Fruit fly (Drosophila melanogaster) whole organism, embryonic: Measurements from ENCODE around the gene Coq5.

ENCODE experiments used
- Awh ChIP-seq: fragments of 200-800 bp; sonication (Bioruptor generic); IDR thresholded peaks from 2 replicates; pipeline ENCODE4, ENCODE4 v1.3.6; 2022; ENCODE audit warnings: missing biosample characterization, missing genetic modification characterization
- B-H2 ChIP-seq: fragments of 200-800 bp; sonication (Bioruptor generic); optimal IDR thresholded peaks from 2 replicates; lab custom pipeline; 2018; ENCODE audit warnings: missing biosample characterization, mild to moderate bottlenecking, missing genetic modification characterization
- Bgb ChIP-seq: fragments of 200-800 bp; sonication (Bioruptor generic); IDR thresholded peaks from 2 replicates; pipeline ENCODE4 v1.3.6; 2022; ENCODE audit warnings: missing biosample characterization, missing genetic modification characterization; ENCODE audit not compliant: partially characterized antibody
- BtbVII ChIP-seq: fragments of 200-800 bp; sonication (Bioruptor generic); optimal IDR thresholded peaks from 3 replicates; lab custom pipeline; 2017; ENCODE audit warnings: missing biosample characterization, mild to moderate bottlenecking, missing genetic modification characterization
- CG1024 ChIP-seq: fragments of 200-800 bp; sonication (Bioruptor generic); IDR thresholded peaks from 2 replicates; pipeline ENCODE4 v1.3.6; 2022; ENCODE audit warnings: missing biosample characterization, missing genetic modification characterization
- CG10267 ChIP-seq: fragments of 200-800 bp; sonication (Bioruptor generic); optimal IDR thresholded peaks from 2 replicates; lab custom pipeline; 2018; ENCODE audit warnings: missing biosample characterization, mild to moderate bottlenecking, missing genetic modification characterization, moderate library complexity
- CG10321 ChIP-seq: fragments of 200-800 bp; sonication (Bioruptor generic); IDR thresholded peaks from 2 replicates; pipeline ENCODE4 v1.3.6; 2022; ENCODE audit warnings: missing biosample characterization, missing genetic modification characterization
- CG11085 ChIP-seq: fragments of 200-800 bp; sonication (Bioruptor generic); IDR thresholded peaks from 2 replicates; pipeline ENCODE4 v1.3.6; 2022; ENCODE audit warnings: missing biosample characterization, missing genetic modification characterization
- CG11504 ChIP-seq: fragments of 200-800 bp; sonication (Bioruptor generic); optimal IDR thresholded peaks from 3 replicates; lab custom pipeline; 2019; ENCODE audit warnings: missing biosample characterization, mild to moderate bottlenecking, missing genetic modification characterization, moderate library complexity
- CG13123 ChIP-seq: fragments of 200-800 bp; sonication (Bioruptor generic); optimal IDR thresholded peaks from 2 replicates; lab custom pipeline; 2016; ENCODE audit warnings: missing biosample characterization, missing genetic modification characterization
- CG13775 ChIP-seq: fragments of 200-800 bp; sonication (Bioruptor generic); optimal IDR thresholded peaks from 3 replicates; lab custom pipeline; 2017; ENCODE audit warnings: missing biosample characterization, mild to moderate bottlenecking, missing genetic modification characterization
- CG14441 ChIP-seq: fragments of 200-800 bp; sonication (Bioruptor generic); IDR thresholded peaks from 2 replicates; pipeline ENCODE4 v1.3.6; 2022; ENCODE audit warnings: missing biosample characterization, missing genetic modification characterization
- CG14710 ChIP-seq: fragments of 200-800 bp; sonication (Bioruptor generic); optimal IDR thresholded peaks from 3 replicates; lab custom pipeline; 2019; ENCODE audit warnings: missing biosample characterization, mild to moderate bottlenecking, missing genetic modification characterization, moderate library complexity
- CG17328 ChIP-seq: fragments of 200-800 bp; sonication (Bioruptor generic); IDR thresholded peaks from 2 replicates; pipeline ENCODE4 v1.3.6; 2022; ENCODE audit warnings: missing biosample characterization, missing genetic modification characterization
- CG18011 ChIP-seq: fragments of 200-800 bp; sonication (Bioruptor generic); optimal IDR thresholded peaks from 2 replicates; lab custom pipeline; 2017; ENCODE audit warnings: missing biosample characterization, missing genetic modification characterization, mild to moderate bottlenecking, moderate library complexity, missing genotype
- CG18599 ChIP-seq: fragments of 200-800 bp; sonication (Bioruptor generic); optimal IDR thresholded peaks from 3 replicates; lab custom pipeline; 2017; ENCODE audit warnings: missing biosample characterization, missing genetic modification characterization, mild to moderate bottlenecking, moderate library complexity, missing genetic modification reagents
- CG30020 ChIP-seq: fragments of 200-800 bp; optimal IDR thresholded peaks from 2 replicates; lab custom pipeline; 2019; ENCODE audit warnings: missing biosample characterization, mild to moderate bottlenecking, missing genetic modification characterization, moderate library complexity
- CG3726 ChIP-seq: fragments of 200-800 bp; sonication (Bioruptor generic); IDR thresholded peaks from 3 replicates; pipeline ENCODE4, ENCODE4 v1.3.6; 2022; ENCODE audit warnings: missing biosample characterization, missing genetic modification characterization
- CG6683 ChIP-seq: fragments of 200-800 bp; sonication (Bioruptor generic); optimal IDR thresholded peaks from 2 replicates; lab custom pipeline; 2017; ENCODE audit warnings: missing biosample characterization, mild to moderate bottlenecking, missing genetic modification characterization, missing genetic modification reagents
- CG6689 ChIP-seq: fragments of 200-800 bp; sonication (Bioruptor generic); IDR thresholded peaks from 2 replicates; pipeline ENCODE4 v1.3.6; 2022; ENCODE audit warnings: missing biosample characterization, missing genetic modification characterization
- CG6813 ChIP-seq: fragments of 200-800 bp; sonication (Bioruptor generic); optimal IDR thresholded peaks from 2 replicates; lab custom pipeline; 2017; ENCODE audit warnings: missing biosample characterization, missing genetic modification characterization, mild to moderate bottlenecking, moderate library complexity, missing genetic modification reagents
- CG7839 ChIP-seq: fragments of 200-800 bp; sonication (Bioruptor generic); optimal IDR thresholded peaks from 3 replicates; lab custom pipeline; 2018; ENCODE audit warnings: missing biosample characterization, mild to moderate bottlenecking, missing genetic modification characterization, moderate library complexity
- CG8290 ChIP-seq, 3 experiments: fragments of 200-800 bp; sonication (Bioruptor generic); optimal IDR thresholded peaks; 2 replicates each; lab custom pipeline; 2016 to 2019; ENCODE audit warnings: missing biosample characterization in 3 of 3, missing genetic modification characterization in 3 of 3, mild to moderate bottlenecking in 2 of 3, moderate library complexity in 1 of 3
- Doc3 ChIP-seq: fragments of 200-800 bp; sonication (Bioruptor generic); IDR thresholded peaks from 3 replicates; pipeline ENCODE4 v1.3.6; 2022; ENCODE audit warnings: missing biosample characterization, missing genetic modification characterization; ENCODE audit not compliant: partially characterized antibody
- Fer3 ChIP-seq: fragments of 200-800 bp; sonication (Bioruptor generic); optimal IDR thresholded peaks from 2 replicates; lab custom pipeline; 2018; ENCODE audit warnings: missing biosample characterization, mild to moderate bottlenecking, missing genetic modification characterization, moderate library complexity
- HLH3B ChIP-seq: fragments of 200-800 bp; sonication (Bioruptor generic); IDR thresholded peaks from 2 replicates; pipeline ENCODE4 v1.3.6; 2022; ENCODE audit warnings: missing biosample characterization, missing genetic modification characterization
- Hr78 ChIP-seq, 2 experiments: fragments of 200-800 bp in 1 of 2; fragments of >200 bp in 1 of 2; sonication (Bioruptor generic) in 1 of 2; optimal IDR thresholded peaks; 2 replicates each; lab custom pipeline; 2017 to 2019; ENCODE audit warnings: missing biosample characterization in 2 of 2, missing genetic modification characterization in 2 of 2, mild to moderate bottlenecking in 1 of 2, moderate library complexity in 1 of 2
- MTF-1 ChIP-seq: fragments of 200-800 bp; sonication (Bioruptor generic); optimal IDR thresholded peaks from 2 replicates; lab custom pipeline; 2018; ENCODE audit warnings: missing biosample characterization, mild to moderate bottlenecking, missing genetic modification characterization, borderline replicate concordance
- NC2β ChIP-seq: fragments of 200-800 bp; sonication (Bioruptor generic); optimal IDR thresholded peaks from 2 replicates; lab custom pipeline; 2016; ENCODE audit warnings: missing biosample characterization, missing genetic modification characterization
- Opbp ChIP-seq: fragments of 200-800 bp; sonication (Bioruptor generic); IDR thresholded peaks from 3 replicates; pipeline ENCODE4 v1.3.6; 2022; ENCODE audit warnings: missing biosample characterization, missing genetic modification characterization; ENCODE audit not compliant: partially characterized antibody
- Pdp1 ChIP-seq, 2 experiments: fragments of 200-800 bp; sonication (Bioruptor generic); optimal IDR thresholded peaks; 3 replicates each; lab custom pipeline; 2016; ENCODE audit warnings: missing biosample characterization in 2 of 2, missing genetic modification characterization in 2 of 2, mild to moderate bottlenecking in 1 of 2, moderate library complexity in 1 of 2
- Sox102F ChIP-seq: fragments of 200-800 bp; sonication (Bioruptor generic); optimal IDR thresholded peaks from 2 replicates; lab custom pipeline; 2018; ENCODE audit warnings: missing biosample characterization, mild to moderate bottlenecking, missing genetic modification characterization, moderate library complexity
- TFAM ChIP-seq: fragments of 200-800 bp; sonication (Bioruptor generic); optimal IDR thresholded peaks from 2 replicates; lab custom pipeline; 2017; ENCODE audit warnings: missing biosample characterization, missing genetic modification characterization, inconsistent platforms
- Xrp1 ChIP-seq: fragments of 200-800 bp; sonication (Bioruptor generic); IDR thresholded peaks from 2 replicates; pipeline ENCODE4 v1.3.6; 2022; ENCODE audit warnings: missing biosample characterization, missing genetic modification characterization
- al ChIP-seq: fragments of 200-800 bp; sonication (Bioruptor generic); IDR thresholded peaks from 2 replicates; pipeline ENCODE4 v1.3.6; 2022; ENCODE audit warnings: missing biosample characterization, missing genetic modification characterization
- btn ChIP-seq: fragments of 200-800 bp; sonication (Bioruptor generic); optimal IDR thresholded peaks from 2 replicates; lab custom pipeline; 2016; ENCODE audit warnings: missing biosample characterization, missing genetic modification characterization
- chif ChIP-seq, 2 experiments: fragments of 200-800 bp; sonication (Bioruptor generic); optimal IDR thresholded peaks; 3 replicates each; lab custom pipeline; 2016; ENCODE audit warnings: missing biosample characterization in 2 of 2, missing genetic modification characterization in 2 of 2
- crol ChIP-seq: fragments of 200-800 bp; sonication (Bioruptor generic); IDR thresholded peaks from 2 replicates; pipeline ENCODE4 v1.3.6; 2022; ENCODE audit warnings: missing biosample characterization, missing genetic modification characterization
- dmrt11E ChIP-seq: fragments of 200-800 bp; sonication (Bioruptor generic); optimal IDR thresholded peaks from 3 replicates; lab custom pipeline; 2018; ENCODE audit warnings: missing biosample characterization, mild to moderate bottlenecking, missing genetic modification characterization, moderate library complexity
- dmrt99B ChIP-seq: fragments of 200-800 bp; sonication (Bioruptor generic); optimal IDR thresholded peaks from 2 replicates; lab custom pipeline; 2018; ENCODE audit warnings: missing biosample characterization, mild to moderate bottlenecking, missing genetic modification characterization, moderate library complexity
- eve ChIP-seq, 2 experiments: fragments of >200 bp; optimal IDR thresholded peaks; 2 replicates each; lab custom pipeline; 2017; ENCODE audit warnings: missing biosample characterization in 2 of 2, missing genetic modification characterization in 2 of 2
- gfzf ChIP-seq: fragments of 200-800 bp; sonication (Bioruptor generic); optimal IDR thresholded peaks from 2 replicates; lab custom pipeline; 2016; ENCODE audit warnings: missing biosample characterization, mild to moderate bottlenecking, missing genetic modification characterization, moderate library complexity
- h ChIP-seq: fragments of >200 bp; optimal IDR thresholded peaks from 2 replicates; lab custom pipeline; 2017
- mam ChIP-seq: fragments of 200-800 bp; sonication (Bioruptor generic); optimal IDR thresholded peaks from 3 replicates; lab custom pipeline; 2016; ENCODE audit warnings: missing biosample characterization, missing genetic modification characterization
- nerfin-2 ChIP-seq: fragments of 200-800 bp; sonication (Bioruptor generic); IDR thresholded peaks from 2 replicates; pipeline ENCODE4 v1.3.6; 2022; ENCODE audit warnings: missing biosample characterization, missing genetic modification characterization; ENCODE audit not compliant: partially characterized antibody
- sc ChIP-seq, 3 experiments: fragments of >200 bp in 2 of 3; fragments of 200-800 bp in 1 of 3; sonication (Bioruptor generic) in 1 of 3; optimal IDR thresholded peaks; 2 replicates in 2 of 3; 3 replicates in 1 of 3; lab custom pipeline; 2017; ENCODE audit warnings: mild to moderate bottlenecking in 1 of 3, missing biosample characterization in 1 of 3, missing genetic modification characterization in 1 of 3, missing genetic modification reagents in 1 of 3
- shn ChIP-seq: fragments of 200-800 bp; sonication (Bioruptor generic); optimal IDR thresholded peaks from 3 replicates; lab custom pipeline; 2016; ENCODE audit warnings: missing biosample characterization, missing genetic modification characterization
- stc ChIP-seq: fragments of 200-800 bp; sonication (Bioruptor generic); IDR thresholded peaks from 2 replicates; pipeline ENCODE4 v1.3.6; 2022; ENCODE audit warnings: missing biosample characterization, missing genetic modification characterization
- vvl ChIP-seq: fragments of 200-800 bp; sonication (Bioruptor generic); IDR thresholded peaks from 2 replicates; pipeline ENCODE4 v1.3.6; 2022; ENCODE audit warnings: missing biosample characterization, missing genetic modification characterization
- zf30C ChIP-seq: fragments of 200-800 bp; sonication (Bioruptor generic); optimal IDR thresholded peaks from 3 replicates; lab custom pipeline; 2018; ENCODE audit warnings: missing biosample characterization, mild to moderate bottlenecking, missing genetic modification characterization

The Coq5 gene

DNA sequence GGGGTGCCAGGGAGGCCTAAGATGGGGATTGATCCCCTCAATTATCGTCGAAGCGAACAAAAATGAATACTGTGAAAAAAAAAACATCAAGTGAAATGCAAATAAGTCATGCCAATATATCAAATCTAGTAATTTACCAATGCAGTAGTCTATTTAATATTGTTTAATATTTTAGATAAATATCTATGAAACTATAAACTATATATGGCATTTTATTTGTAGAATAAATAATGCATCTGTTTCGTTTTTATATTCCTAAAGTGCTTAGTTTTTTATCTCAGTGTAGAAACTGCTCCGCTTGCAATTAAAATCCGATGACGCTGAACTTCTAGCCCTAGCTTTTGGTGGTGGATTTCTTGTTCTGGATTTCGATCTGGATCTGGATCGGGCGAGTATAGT lies 33.9 kb upstream of the Coq5 start (continued):
- no peak for TF ChIP-seq CG13123 (GFP tag; lab: Kevin White, UChicago)
- no peak for TF ChIP-seq HLH3B
- no peak for TF ChIP-seq Doc3 (GFP tag; lab: Robert Waterston, UW)
- peak in 1 of 2 experiments; percentile 34 for TF ChIP-seq eve (GFP tag; optimal IDR thresholded peaks at IDR 0.05; lab: Kevin White, UChicago)
- no peak for TF ChIP-seq h (lab: Kevin White, UChicago)
- no peak for TF ChIP-seq Fer3 (tag; lab: Kevin White, UChicago)
- no peak for TF ChIP-seq CG11085 (GFP tag; lab: Robert Waterston, UW)
- no peak for TF ChIP-seq crol (GFP tag; lab: Robert Waterston, UW)
- peak; percentile 4 for TF ChIP-seq zf30C
- TF ChIP-seq CG30020 = no peak
- no peak for TF ChIP-seq MTF-1 (GFP tag; lab: Kevin White, UChicago)
- peak; percentile 30 for TF ChIP-seq CG14710 (tag; lab: Kevin White, UChicago)
- no peak for TF ChIP-seq NC2β
- TF ChIP-seq TFAM (GFP tag; lab: Kevin White, UChicago) = no peak
- no peak for TF ChIP-seq CG6683 (GFP tag; lab: Kevin White, UChicago)
- TF ChIP-seq CG10267 (tag; lab: Kevin White, UChicago) = peak; percentile 19
- peak; percentile 25; the same call in 1 of the 2 replicates for TF ChIP-seq Xrp1
- no peak for TF ChIP-seq CG10321
- no peak for TF ChIP-seq Bgb
- TF ChIP-seq nerfin-2 = no peak
- TF ChIP-seq B-H2 (GFP tag; lab: Kevin White, UChicago) = no peak
- no peak for TF ChIP-seq mam
- no peak for TF ChIP-seq Awh (GFP tag; lab: Robert Waterston, UW)
- no peak for TF ChIP-seq CG6813 (GFP tag; lab: Kevin White, UChicago)
- TF ChIP-seq CG13775 = no peak
- peak; percentile 14 for TF ChIP-seq CG11504 (tag; lab: Kevin White, UChicago)
- TF ChIP-seq Sox102F = peak; percentile 12

DNA sequence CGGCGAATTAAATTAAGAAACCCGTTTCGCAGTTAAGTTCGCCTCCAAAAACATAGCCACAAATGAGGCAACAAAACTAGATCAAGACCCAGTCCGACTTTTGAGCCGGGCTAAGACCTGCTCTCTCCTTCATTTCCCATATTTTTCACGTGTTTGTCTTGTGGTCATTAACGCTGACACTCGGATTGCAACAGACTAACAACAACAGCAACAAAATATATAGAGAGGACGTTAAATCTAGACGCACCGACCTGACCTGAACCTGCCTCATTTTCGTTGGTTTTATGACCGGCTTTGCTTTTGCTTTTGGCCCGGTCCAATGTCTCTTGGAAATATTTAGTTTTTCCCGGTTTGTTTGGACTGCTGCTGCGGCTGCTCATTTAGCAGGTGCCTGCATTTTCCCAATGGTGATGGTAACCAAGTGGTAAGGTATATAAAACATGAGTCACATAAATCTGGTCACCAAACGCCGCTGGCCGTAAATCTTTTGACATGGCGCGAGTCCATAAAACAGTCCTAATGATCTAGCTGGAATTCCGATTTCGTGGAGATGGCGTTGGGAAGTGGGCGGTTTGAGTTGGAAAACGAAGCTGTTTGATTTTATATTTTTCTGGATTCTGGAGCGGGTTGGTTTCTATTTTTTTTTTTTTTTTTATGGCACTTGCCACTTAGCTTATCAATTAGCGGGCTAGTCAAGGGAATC lies 33.3 kb upstream of the Coq5 start:
- TF ChIP-seq CG14441 (GFP tag; lab: Robert Waterston, UW) = no peak
- no peak for TF ChIP-seq gfzf (GFP tag; lab: Kevin White, UChicago)
- no peak for TF ChIP-seq CG17328
- no peak for TF ChIP-seq Opbp
- no peak for TF ChIP-seq shn
- TF ChIP-seq sc (optimal IDR thresholded peaks at IDR 0.05; lab: Kevin White, UChicago) = no peak
- TF ChIP-seq sc (GFP tag; optimal IDR thresholded peaks at IDR 0.05; lab: Kevin White, UChicago) = no peak
- TF ChIP-seq al = no peak
- TF ChIP-seq CG6689 (GFP tag; lab: Robert Waterston, UW) = no peak
- TF ChIP-seq chif (GFP tag; optimal IDR thresholded peaks at IDR 0.05; lab: Kevin White, UChicago) = no peak
- TF ChIP-seq Hr78 (GFP tag; optimal IDR thresholded peaks at IDR 0.05; lab: Kevin White, UChicago) = peak in 1 of 2 experiments; percentile 71
- TF ChIP-seq CG1024 (GFP tag; lab: Robert Waterston, UW) = no peak
- no peak for TF ChIP-seq BtbVII (GFP tag; lab: Kevin White, UChicago)
- TF ChIP-seq CG8290 (GFP tag; optimal IDR thresholded peaks at IDR 0.05; lab: Kevin White, UChicago) = no peak
- no peak for TF ChIP-seq CG8290 (tag; optimal IDR thresholded peaks at IDR 0.05; lab: Kevin White, UChicago)
- TF ChIP-seq btn (GFP tag; lab: Kevin White, UChicago) = no peak
- TF ChIP-seq CG18011 (GFP tag; lab: Kevin White, UChicago) = no peak
- no peak for TF ChIP-seq CG18599
- TF ChIP-seq dmrt99B (tag; lab: Kevin White, UChicago) = no peak
- TF ChIP-seq CG7839 (tag; lab: Kevin White, UChicago) = no peak
- no peak for TF ChIP-seq Pdp1 (GFP tag; optimal IDR thresholded peaks at IDR 0.05; lab: Kevin White, UChicago)
- no peak for TF ChIP-seq stc
- no peak for TF ChIP-seq CG3726 (GFP tag; lab: Robert Waterston, UW)
- TF ChIP-seq vvl = no peak
- no peak for TF ChIP-seq dmrt11E (tag; lab: Kevin White, UChicago)
